Comparison of ENCODE assay signal across 4 fruit fly cellular contexts in the genomic region with DNA sequence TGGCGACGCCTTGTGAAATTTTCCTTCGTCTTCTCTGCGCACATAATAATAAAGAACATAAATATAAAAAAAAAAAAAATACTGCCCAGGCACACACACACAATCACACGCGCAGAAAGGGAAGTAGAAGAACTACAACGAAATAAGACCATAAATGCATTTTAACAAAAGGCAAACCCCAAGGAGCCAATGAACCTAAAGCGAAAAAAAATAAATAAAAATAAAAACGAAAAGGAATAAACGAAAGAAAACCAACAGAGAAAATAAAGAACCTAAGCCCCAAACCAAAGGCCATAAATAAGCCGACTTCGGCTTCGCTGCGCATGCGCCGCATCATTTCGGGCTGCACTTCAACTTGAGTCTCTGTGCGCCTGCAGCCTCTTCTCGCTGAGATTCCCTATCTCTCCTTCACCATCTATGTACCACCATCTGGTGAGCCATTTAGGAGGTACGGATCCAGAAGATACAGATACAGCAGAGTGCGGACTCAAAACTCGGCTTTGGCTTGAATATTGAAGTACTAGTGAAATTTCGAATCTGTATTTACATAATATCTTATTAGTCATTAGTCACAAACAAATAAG.
TF ChIP-seq lines count a peak whose summit lies in the region.

No protein-coding gene starts in this region.

- TF ChIP-seq CTCF in whole organism, embryonic (GFP tag; optimal IDR thresholded peaks at IDR 0.05; lab: Kevin White, UChicago), result no peak

TF ChIP-seq in whole organism, embryonic, 481 proteins besides CTCF, POLR2A, EP300 and RAD21 (continues in another document):
- TF ChIP-seq CG10267 (tag; optimal IDR thresholded peaks at IDR 0.05; lab: Kevin White, UChicago), result no peak
- TF ChIP-seq cg (GFP tag; optimal IDR thresholded peaks at IDR 0.05; lab: Kevin White, UChicago), result peak; percentile 43
- TF ChIP-seq kah (GFP tag; optimal IDR thresholded peaks at IDR 0.05; lab: Kevin White, UChicago), result no peak
- TF ChIP-seq CG6791 (GFP tag; IDR thresholded peaks at IDR 0.05; lab: Robert Waterston, UW; ENCODE audit: partially characterized antibody), result peak; percentile 35; the same call in 2 of the 3 replicates
- TF ChIP-seq MBD-R2 (GFP tag; IDR thresholded peaks at IDR 0.05; lab: Robert Waterston, UW), result no peak
- TF ChIP-seq cad (GFP tag; optimal IDR thresholded peaks at IDR 0.05; lab: Kevin White, UChicago), result peak; percentile 46
- no peak for TF ChIP-seq CG10209 (GFP tag; optimal IDR thresholded peaks at IDR 0.05; lab: Kevin White, UChicago)
- TF ChIP-seq dmrt99B (tag; optimal IDR thresholded peaks at IDR 0.05; lab: Kevin White, UChicago), result no peak
- TF ChIP-seq Myb (GFP tag; optimal IDR thresholded peaks at IDR 0.05; lab: Kevin White, UChicago), result no peak
- no peak for TF ChIP-seq CG31441 (GFP tag; IDR thresholded peaks at IDR 0.05; lab: Robert Waterston, UW)
- TF ChIP-seq klu (GFP tag; IDR thresholded peaks at IDR 0.05; lab: Robert Waterston, UW), result no peak
- peak; percentile 65 for TF ChIP-seq corto (GFP tag; optimal IDR thresholded peaks at IDR 0.05; lab: Kevin White, UChicago)
- no peak for TF ChIP-seq tin (GFP tag; optimal IDR thresholded peaks at IDR 0.05; lab: Kevin White, UChicago)
- TF ChIP-seq kni (GFP tag; optimal IDR thresholded peaks at IDR 0.05; lab: Kevin White, UChicago), result peak; percentile 18
- peak; percentile 33; the same call in 1 of the 2 replicates for TF ChIP-seq CG32772 (GFP tag; IDR thresholded peaks at IDR 0.05; lab: Robert Waterston, UW)
- peak; percentile 18 for TF ChIP-seq Kr (GFP tag; optimal IDR thresholded peaks at IDR 0.05; lab: Kevin White, UChicago)
- TF ChIP-seq CG7786 (GFP tag; optimal IDR thresholded peaks at IDR 0.05; lab: Kevin White, UChicago), result no peak
- TF ChIP-seq sens (GFP tag; lab: Kevin White, UChicago), result peak; percentile 59
- no peak for TF ChIP-seq CG14014 (GFP tag; IDR thresholded peaks at IDR 0.05; lab: Robert Waterston, UW)
- no peak for TF ChIP-seq CG11247 (GFP tag; IDR thresholded peaks at IDR 0.05; lab: Robert Waterston, UW)
- no peak for TF ChIP-seq CG18262 (tag; optimal IDR thresholded peaks at IDR 0.05; lab: Kevin White, UChicago)

TF ChIP-seq in whole organism, prepupa, 60 proteins besides CTCF, POLR2A, EP300 and RAD21 (continues in another document):
- TF ChIP-seq vri (GFP tag; optimal IDR thresholded peaks at IDR 0.05; lab: Kevin White, UChicago) (peak; percentile 70), svp (GFP tag; lab: Kevin White, UChicago) (peak; percentile 52), CG15336 (GFP tag; IDR thresholded peaks at IDR 0.05; lab: Robert Waterston, UW) (no peak), eg (GFP tag; IDR thresholded peaks at IDR 0.05; lab: Robert Waterston, UW) (0 out of 3 replicates have a peak, but pooled peaks have one; percentile 9), Blimp-1 (GFP tag; optimal IDR thresholded peaks at IDR 0.05; lab: Kevin White, UChicago) (no peak), Sox102F (GFP tag; optimal IDR thresholded peaks at IDR 0.05; lab: Kevin White, UChicago) (peak; percentile 57), ss (GFP tag; optimal IDR thresholded peaks at IDR 0.05; lab: Kevin White, UChicago) (peak; percentile 80 to 90), CG6163 (GFP tag; IDR thresholded peaks at IDR 0.05; lab: Robert Waterston, UW) (peak; percentile 56; the same call in 2 of the 3 replicates), CG34406 (GFP tag; optimal IDR thresholded peaks at IDR 0.05; lab: Kevin White, UChicago) (no peak), Eip93F (GFP tag; optimal IDR thresholded peaks at IDR 0.05; lab: Kevin White, UChicago) (peak; percentile 59), CG6854 (GFP tag; optimal IDR thresholded peaks at IDR 0.05; lab: Kevin White, UChicago) (peak; percentile 53), CG6792 (GFP tag; optimal IDR thresholded peaks at IDR 0.05; lab: Kevin White, UChicago) (no peak), topi (GFP tag; optimal IDR thresholded peaks at IDR 0.05; lab: Kevin White, UChicago) (no peak), dsx (GFP tag; optimal IDR thresholded peaks at IDR 0.05; lab: Kevin White, UChicago; ENCODE audit: poor library complexity, severe bottlenecking) (peak; percentile 61), Gug (GFP tag; IDR thresholded peaks at IDR 0.05; lab: Robert Waterston, UW) (no peak), Eip78C (GFP tag; lab: Kevin White, UChicago) (peak; percentile 54), acj6 (GFP tag; optimal IDR thresholded peaks at IDR 0.05; lab: Kevin White, UChicago) (no peak), OdsH (GFP tag; optimal IDR thresholded peaks at IDR 0.05; lab: Kevin White, UChicago) (no peak), spab (GFP tag; optimal IDR thresholded peaks at IDR 0.05; lab: Kevin White, UChicago) (peak; percentile 58), CG8119 (GFP tag; IDR thresholded peaks at IDR 0.05; lab: Robert Waterston, UW) (peak; percentile 41; the same call in 1 of the 3 replicates), Met (GFP tag; optimal IDR thresholded peaks at IDR 0.05; lab: Kevin White, UChicago) (peak; percentile 33), fkh (GFP tag; optimal IDR thresholded peaks at IDR 0.05; lab: Kevin White, UChicago) (peak; percentile 35)

TF ChIP-seq in whole organism, pupa, 21 proteins besides CTCF, POLR2A, EP300 and RAD21:
- TF ChIP-seq gl (tag; optimal IDR thresholded peaks at IDR 0.05; lab: Kevin White, UChicago) (peak; percentile 65), CG15710 (tag; optimal IDR thresholded peaks at IDR 0.05; lab: Kevin White, UChicago) (peak; percentile 53), Pif1A (GFP tag; optimal IDR thresholded peaks at IDR 0.05; lab: Kevin White, UChicago) (peak; percentile 52), CG13204 (GFP tag; optimal IDR thresholded peaks at IDR 0.05; lab: Kevin White, UChicago) (peak; percentile 78), CG14655 (GFP tag; optimal IDR thresholded peaks at IDR 0.05; lab: Kevin White, UChicago) (peak; percentile 34), CG10348 (GFP tag; IDR thresholded peaks at IDR 0.05; lab: Robert Waterston, UW) (no peak), CG34367 (tag; optimal IDR thresholded peaks at IDR 0.05; lab: Kevin White, UChicago) (peak; percentile 47), CG12605 (GFP tag; IDR thresholded peaks at IDR 0.05; lab: Robert Waterston, UW) (peak; percentile 27; the same call in 1 of the 2 replicates), CG8159 (tag; optimal IDR thresholded peaks at IDR 0.05; lab: Kevin White, UChicago) (peak; percentile 51), D1 (tag; optimal IDR thresholded peaks at IDR 0.05; lab: Kevin White, UChicago) (no peak), CG32121 (GFP tag; IDR thresholded peaks at IDR 0.05; lab: Robert Waterston, UW) (no peak), Pif1B (GFP tag; optimal IDR thresholded peaks at IDR 0.05; lab: Kevin White, UChicago) (no peak), EcR (GFP tag; optimal IDR thresholded peaks at IDR 0.05; lab: Kevin White, UChicago) (peak; percentile 90), Snoo (tag; optimal IDR thresholded peaks at IDR 0.05; lab: Kevin White, UChicago) (peak; percentile 47), fd96Ca (GFP tag; IDR thresholded peaks at IDR 0.05; lab: Robert Waterston, UW) (no peak), CG4496 (GFP tag; IDR thresholded peaks at IDR 0.05; lab: Robert Waterston, UW) (no peak), rn (GFP tag; IDR thresholded peaks at IDR 0.05; lab: Robert Waterston, UW) (no peak), CG17806 (tag; optimal IDR thresholded peaks at IDR 0.05; lab: Kevin White, UChicago) (peak; percentile 43), CG9948 (tag; optimal IDR thresholded peaks at IDR 0.05; lab: Kevin White, UChicago) (peak; percentile 7), CG8301 (tag; optimal IDR thresholded peaks at IDR 0.05; lab: Kevin White, UChicago) (no peak)

TF ChIP-seq in whole organism, wandering third instar larva, 38 proteins besides CTCF, POLR2A, EP300 and RAD21 (continues in another document):
- TF ChIP-seq usp (GFP tag; optimal IDR thresholded peaks at IDR 0.05; lab: Kevin White, UChicago) (no peak), GATAd (GFP tag; optimal IDR thresholded peaks at IDR 0.05; lab: Kevin White, UChicago) (no peak), Sp1 (GFP tag; optimal IDR thresholded peaks at IDR 0.05; lab: Kevin White, UChicago) (peak; percentile 61), dl (GFP tag; optimal IDR thresholded peaks at IDR 0.05; lab: Kevin White, UChicago; ENCODE audit: insufficient read depth in 1 of 2, partially characterized antibody in 2 of 2) (no peak), woc (GFP tag; optimal IDR thresholded peaks at IDR 0.05; lab: Kevin White, UChicago) (no peak), OdsH (GFP tag; optimal IDR thresholded peaks at IDR 0.05; lab: Kevin White, UChicago) (no peak), rgr (GFP tag; optimal IDR thresholded peaks at IDR 0.05; lab: Kevin White, UChicago) (no peak), CG32264 (GFP tag; optimal IDR thresholded peaks at IDR 0.05; lab: Kevin White, UChicago) (no peak), Abd-B (GFP tag; optimal IDR thresholded peaks at IDR 0.05; lab: Kevin White, UChicago) (no peak), Vsx2 (GFP tag; optimal IDR thresholded peaks at IDR 0.05; lab: Kevin White, UChicago; ENCODE audit: partially characterized antibody) (no peak), h (GFP tag; optimal IDR thresholded peaks at IDR 0.05; lab: Kevin White, UChicago) (no peak), fru (GFP tag; optimal IDR thresholded peaks at IDR 0.05; lab: Kevin White, UChicago) (peak; percentile 30), pan (optimal IDR thresholded peaks at IDR 0.05; lab: Kevin White, UChicago) (no peak), Hr83 (GFP tag; optimal IDR thresholded peaks at IDR 0.05; lab: Kevin White, UChicago; ENCODE audit: poor library complexity, severe bottlenecking) (no peak), HLH106 (tag; optimal IDR thresholded peaks at IDR 0.05; lab: Kevin White, UChicago) (no peak), brk (GFP tag; optimal IDR thresholded peaks at IDR 0.05; lab: Kevin White, UChicago) (no peak), foxo (GFP tag; optimal IDR thresholded peaks at IDR 0.05; lab: Kevin White, UChicago) (no peak), sv (GFP tag; optimal IDR thresholded peaks at IDR 0.05; lab: Kevin White, UChicago) (no peak), Hnf4 (GFP tag; optimal IDR thresholded peaks at IDR 0.05; lab: Kevin White, UChicago) (peak; percentile 29), CG9705 (GFP tag; optimal IDR thresholded peaks at IDR 0.05; lab: Kevin White, UChicago) (no peak), jim (GFP tag; optimal IDR thresholded peaks at IDR 0.05; lab: Kevin White, UChicago) (no peak), dmrt93B (GFP tag; optimal IDR thresholded peaks at IDR 0.05; lab: Kevin White, UChicago) (no peak), ey (GFP tag; optimal IDR thresholded peaks at IDR 0.05; lab: Kevin White, UChicago) (no peak), tai (GFP tag; optimal IDR thresholded peaks at IDR 0.05; lab: Kevin White, UChicago) (no peak), Dfd (GFP tag; optimal IDR thresholded peaks at IDR 0.05; lab: Kevin White, UChicago) (no peak), psq (GFP tag; optimal IDR thresholded peaks at IDR 0.05; lab: Kevin White, UChicago) (peak; percentile 88), Jra (GFP tag; optimal IDR thresholded peaks at IDR 0.05; lab: Kevin White, UChicago) (no peak), Rel (GFP tag; optimal IDR thresholded peaks at IDR 0.05; lab: Kevin White, UChicago) (peak; percentile 84), Rel (tag; optimal IDR thresholded peaks at IDR 0.05; lab: Kevin White, UChicago) (peak; percentile 15), lola (GFP tag; optimal IDR thresholded peaks at IDR 0.05; lab: Kevin White, UChicago) (no peak)
